Worm (Caenorhabditis elegans): Measurements from ENCODE around the gene nspg-12.

Gene nspg-12

DNA sequence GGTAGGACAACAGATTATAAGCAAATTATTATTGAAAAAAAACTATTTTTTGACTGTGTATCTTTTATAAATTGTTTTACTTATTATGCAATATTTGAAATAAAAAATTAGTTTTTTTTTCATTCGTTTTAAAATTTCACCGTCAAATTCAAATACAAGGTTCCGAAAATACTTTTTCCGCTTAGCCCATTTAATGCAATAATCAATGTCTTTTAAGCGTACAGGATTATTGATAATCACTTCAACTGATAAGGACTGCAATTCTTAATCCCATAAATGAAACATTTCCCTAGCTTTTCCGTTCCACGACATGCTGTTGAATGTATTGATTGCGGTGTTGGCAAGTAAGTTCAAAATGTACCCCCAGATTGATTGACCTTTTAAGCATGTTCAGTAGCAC, at the start of gene nspg-12:
Gene nspg-12, plus strand, starts transcription at position 301 of the 400 bp plus-strand sequence.
- TF ChIP-seq unc-62 (GFP tag; optimal IDR thresholded peaks at IDR 0.05), result no peak

DNA sequence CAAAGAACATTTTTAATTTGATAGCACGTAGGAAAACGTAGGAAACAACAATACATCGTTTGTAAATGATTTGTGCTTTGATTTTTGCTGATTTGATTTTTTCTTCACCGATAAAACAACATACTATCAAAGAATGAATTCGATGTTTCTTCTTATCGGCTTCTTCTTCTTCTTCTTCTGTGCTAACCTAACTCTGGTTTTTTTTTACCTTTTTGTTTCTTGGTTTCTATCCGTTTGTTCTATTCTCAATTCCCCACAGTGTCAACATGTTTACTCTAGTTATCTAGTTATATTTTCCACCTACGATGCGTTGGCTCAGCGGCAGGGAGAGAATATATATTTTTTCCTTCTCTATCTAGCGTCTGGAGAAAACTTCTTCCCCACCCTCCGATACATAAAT, 49.3 kb upstream of the nspg-12 start:
- no peak for TF ChIP-seq unc-62 (GFP tag; optimal IDR thresholded peaks at IDR 0.05)

DNA sequence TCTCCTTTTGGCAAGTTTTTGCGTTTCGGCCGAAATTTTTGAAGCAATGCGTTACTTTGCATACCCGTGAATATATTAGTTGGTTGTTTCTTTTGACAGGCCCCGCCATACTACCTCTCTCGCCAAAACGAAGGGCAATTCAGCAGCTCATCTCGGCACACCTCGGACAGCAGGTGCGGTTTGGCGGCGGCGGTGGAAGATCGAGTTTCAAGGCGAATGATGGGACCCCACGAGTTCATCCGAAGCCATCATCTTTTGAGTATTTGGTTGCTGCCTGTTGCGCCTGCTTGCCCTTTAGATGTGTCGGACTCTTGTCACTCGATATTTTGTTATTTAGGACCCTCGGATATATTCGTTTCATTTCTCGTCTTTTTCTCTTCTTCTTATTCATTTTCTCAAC, 48.8 kb upstream of the nspg-12 start:
- TF ChIP-seq unc-62 (GFP tag; optimal IDR thresholded peaks at IDR 0.05), result no peak

DNA sequence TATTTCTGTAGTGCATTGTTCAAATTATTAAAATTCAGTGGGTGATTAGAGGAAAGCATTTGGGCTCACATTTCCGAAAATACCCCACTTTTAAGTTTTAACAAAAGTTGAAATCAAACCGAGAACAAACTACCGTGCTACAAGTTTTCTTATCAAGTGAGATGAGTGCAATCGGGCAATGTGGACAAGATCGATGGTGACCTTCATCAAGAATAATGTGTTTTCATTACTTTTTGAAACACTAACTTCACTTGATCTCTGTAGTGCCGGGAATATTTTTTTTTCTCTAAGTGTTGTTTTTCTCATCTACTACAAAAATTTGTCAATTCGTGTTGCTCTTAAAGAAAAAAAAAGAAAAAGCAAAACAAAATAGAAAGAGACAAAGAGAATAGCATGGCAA, 48.3 kb upstream of the nspg-12 start:
- no peak for TF ChIP-seq unc-62 (GFP tag; optimal IDR thresholded peaks at IDR 0.05)

DNA sequence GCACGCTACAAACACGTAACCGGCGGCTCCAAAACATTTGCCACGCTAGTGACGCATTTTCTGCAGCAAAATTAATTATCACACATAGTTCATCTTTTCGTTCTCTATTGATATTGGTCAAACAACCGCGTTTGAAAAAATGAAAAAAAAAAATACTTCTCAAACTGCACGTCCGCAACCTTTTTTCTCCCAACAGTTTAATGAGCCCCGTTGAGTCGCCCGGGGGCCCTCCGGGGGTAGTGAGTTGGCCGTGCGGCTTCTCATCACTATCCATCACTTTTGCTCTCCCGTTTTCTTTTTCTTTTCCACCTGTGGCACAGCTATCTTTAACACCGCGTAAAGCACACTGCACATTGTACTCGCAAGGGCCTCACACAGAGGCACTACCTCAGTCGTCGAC, 47.7 kb upstream of the nspg-12 start:
- no peak for TF ChIP-seq unc-62 (GFP tag; optimal IDR thresholded peaks at IDR 0.05)

DNA sequence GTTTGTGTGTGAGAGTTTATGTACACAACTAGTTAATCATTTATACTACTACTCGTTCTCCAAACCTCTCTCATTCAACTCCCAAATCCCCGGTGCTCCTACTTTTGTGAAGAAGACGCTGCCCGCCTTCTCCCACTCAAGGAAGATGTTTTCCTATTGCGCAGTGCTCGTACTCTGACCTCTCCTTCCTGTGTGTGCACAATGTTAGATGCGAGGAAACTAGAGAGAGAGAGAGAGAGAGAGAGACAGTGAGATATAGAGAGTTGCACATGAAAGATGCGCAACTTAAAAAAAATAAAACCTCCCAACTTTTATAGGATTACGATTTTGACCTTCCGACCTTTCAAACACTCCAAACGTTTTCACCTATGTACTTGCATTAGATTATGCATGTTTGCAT, 46.6 kb upstream of the nspg-12 start:
- no peak for TF ChIP-seq unc-62 (GFP tag; optimal IDR thresholded peaks at IDR 0.05)

DNA sequence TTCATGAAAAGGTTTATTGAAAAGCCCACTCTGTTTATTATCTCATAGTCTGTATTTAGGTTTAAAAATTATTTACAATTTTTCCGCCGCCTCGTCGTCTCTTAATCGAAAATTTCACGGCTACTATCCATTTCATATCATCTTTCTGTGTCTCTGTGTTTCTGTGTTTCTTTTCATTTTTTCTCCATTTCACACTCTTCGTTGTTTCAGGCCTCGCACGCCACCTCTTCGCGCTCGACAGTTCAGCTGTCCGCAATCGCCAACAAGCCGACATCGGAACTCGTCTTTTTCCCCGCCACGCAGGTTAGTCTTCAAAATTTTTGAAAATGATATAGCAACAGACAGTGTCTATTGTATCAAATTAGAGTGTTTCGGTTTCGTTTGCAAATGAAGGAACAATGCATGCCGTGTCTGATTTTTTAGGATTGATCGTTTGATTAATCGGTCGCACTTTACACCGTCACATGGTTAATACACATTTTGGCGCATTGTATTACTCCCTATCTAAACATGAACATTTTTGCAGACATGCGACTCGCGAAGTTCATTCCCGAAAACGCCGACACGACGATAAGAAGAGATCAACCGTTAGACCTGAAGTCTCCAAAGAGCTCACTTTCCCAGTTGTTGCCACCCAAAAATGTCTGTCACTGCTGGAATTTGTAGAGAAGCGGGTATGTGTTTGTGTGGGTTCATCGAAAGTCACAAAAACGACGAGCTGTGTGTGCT, 46.0 kb upstream of the nspg-12 start:
- no peak for TF ChIP-seq unc-62 (GFP tag; optimal IDR thresholded peaks at IDR 0.05)

DNA sequence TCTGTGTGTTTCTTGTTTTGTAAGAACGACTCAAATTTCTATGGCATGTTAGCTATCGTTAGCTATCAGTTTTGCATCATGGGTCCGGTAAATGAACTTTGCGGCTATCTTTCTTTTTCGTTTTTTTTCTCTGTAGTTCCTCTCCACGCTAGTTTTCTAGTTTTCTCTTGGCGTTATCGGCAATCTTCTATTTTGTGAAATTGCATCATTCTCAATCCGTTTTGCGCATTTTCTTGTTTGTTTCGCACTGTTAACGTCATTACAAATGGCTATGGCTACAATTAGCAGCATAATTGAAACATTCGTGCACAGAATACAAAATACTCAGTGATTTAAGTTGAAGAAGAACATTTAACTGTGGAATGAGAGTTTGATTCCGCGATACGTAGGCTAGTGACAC, 44.1 kb upstream of the nspg-12 start:
- no peak for TF ChIP-seq unc-62 (GFP tag; optimal IDR thresholded peaks at IDR 0.05)

DNA sequence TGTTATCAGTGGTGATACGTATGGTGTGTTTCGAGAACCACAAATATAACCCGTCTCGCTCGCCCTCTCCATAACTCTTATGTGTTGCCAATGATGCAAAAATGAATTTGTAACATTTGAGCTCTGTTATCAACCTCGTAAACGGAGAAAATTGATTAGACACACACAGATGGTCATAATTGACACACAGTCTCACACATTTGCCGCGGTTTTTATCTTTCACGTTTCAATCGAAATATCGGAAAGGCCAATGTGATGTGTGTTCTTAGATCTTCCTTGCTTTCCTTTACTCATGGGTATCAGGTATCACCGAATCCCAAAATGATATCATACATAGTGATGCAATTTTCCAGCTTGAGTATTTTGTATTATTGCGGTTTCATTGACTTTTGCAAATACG, 43.5 kb upstream of the nspg-12 start:
- TF ChIP-seq unc-62 (GFP tag; optimal IDR thresholded peaks at IDR 0.05), result no peak

DNA sequence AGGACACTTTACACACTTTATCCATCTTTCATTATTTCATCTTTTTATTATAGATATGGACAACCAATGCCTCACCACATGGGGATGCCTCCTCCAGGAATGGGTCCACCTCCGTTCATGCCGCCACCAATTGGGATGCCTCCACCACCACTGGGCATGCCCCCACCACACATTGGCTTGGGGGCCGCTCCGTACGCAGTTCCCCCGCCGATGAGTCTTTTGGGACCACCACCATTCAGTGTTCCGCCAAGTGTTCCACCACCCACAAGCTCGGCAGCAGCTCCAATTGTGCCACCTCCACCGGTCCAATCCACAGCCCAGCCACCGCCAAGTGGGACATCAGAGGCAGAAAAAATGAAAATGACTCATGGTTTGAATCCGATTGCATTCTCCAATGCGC, 42.3 kb upstream of the nspg-12 start:
- TF ChIP-seq unc-62 (GFP tag; optimal IDR thresholded peaks at IDR 0.05), result no peak

DNA sequence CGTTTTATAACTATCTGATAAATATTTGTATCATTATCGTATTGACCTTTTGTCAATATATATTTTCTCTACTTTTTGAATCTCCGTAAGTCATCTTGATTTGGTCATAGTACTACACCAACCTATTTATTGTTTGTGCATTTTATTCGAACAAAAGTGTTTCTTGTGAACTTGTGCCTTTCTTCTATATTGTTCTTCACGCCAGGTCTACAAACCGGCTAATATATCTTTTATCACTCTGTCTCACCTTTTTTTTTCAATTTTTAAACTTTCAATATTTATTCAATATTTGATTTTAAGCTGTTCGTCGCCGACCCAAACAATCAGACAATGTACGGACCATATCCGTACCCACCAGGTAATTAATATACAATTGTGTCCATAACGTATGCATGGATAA, 41.0 kb upstream of the nspg-12 start, which contains the start of gene hrpa-2:
Gene hrpa-2, plus strand, starts transcription at position 301 of the 400 bp plus-strand sequence.
- no peak for TF ChIP-seq unc-62 (GFP tag; optimal IDR thresholded peaks at IDR 0.05)

DNA sequence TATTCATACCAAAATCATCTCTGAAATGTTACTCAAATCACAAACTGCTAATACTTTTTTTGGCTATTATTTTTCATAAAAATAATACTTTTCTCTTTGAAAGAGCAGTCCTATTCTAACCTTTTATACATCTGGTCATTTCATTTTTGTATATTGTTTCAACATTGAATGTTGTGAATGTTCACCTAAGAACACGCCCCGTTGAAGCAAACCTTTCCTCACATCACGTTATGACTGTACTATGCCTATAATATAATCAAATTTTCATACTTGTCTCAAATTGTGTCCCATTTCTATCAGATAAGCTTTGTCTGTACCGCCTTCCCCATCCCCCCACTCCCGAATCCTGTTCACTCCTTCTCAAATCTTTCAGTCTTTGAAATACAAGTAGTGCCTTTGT, 38.8 kb upstream of the nspg-12 start:
- no peak for TF ChIP-seq unc-62 (GFP tag; optimal IDR thresholded peaks at IDR 0.05)

DNA sequence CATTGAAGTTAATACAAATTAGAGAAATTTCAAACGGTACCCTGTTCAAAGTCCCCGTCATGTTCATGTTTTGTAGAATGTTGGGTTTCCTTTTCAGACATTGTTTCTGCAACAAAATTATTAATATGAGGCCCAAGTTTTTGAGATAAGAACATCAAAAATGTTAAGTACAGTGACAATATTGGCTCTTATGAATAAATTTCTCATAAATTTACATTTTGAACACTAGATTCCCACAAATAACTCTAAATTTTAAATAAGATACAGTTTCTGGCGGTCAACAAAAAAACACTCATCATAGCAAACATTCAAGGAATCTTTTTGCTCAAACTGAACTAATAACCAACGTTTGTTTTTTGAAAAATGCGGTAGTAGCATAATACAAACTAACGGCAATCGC, 30.8 kb upstream of the nspg-12 start, which contains the start of gene H28G03.3:
Gene H28G03.3, minus strand, starts transcription at position 101 of the 400 bp plus-strand sequence.
- TF ChIP-seq unc-62 (GFP tag; optimal IDR thresholded peaks at IDR 0.05), result no peak

DNA sequence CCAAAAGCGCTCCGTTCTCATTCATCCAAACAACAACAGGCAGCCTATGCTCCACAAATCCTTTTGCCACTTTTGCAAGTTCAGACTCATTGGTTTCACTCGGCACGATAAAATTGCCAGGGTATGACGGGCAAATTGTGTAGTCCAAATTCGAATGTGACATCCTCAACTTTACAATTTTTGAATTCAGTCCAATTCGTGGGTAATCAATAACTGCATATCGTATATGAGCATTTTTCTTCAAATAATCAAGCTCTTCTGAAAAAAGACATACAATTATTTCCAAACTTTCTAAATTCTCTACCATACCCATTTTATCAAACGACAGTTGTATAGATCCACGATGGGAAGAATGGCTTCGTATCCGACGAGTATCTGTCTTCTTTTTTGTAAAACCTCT, 18.9 kb upstream of the nspg-12 start:
- no peak for TF ChIP-seq unc-62 (GFP tag; optimal IDR thresholded peaks at IDR 0.05)

DNA sequence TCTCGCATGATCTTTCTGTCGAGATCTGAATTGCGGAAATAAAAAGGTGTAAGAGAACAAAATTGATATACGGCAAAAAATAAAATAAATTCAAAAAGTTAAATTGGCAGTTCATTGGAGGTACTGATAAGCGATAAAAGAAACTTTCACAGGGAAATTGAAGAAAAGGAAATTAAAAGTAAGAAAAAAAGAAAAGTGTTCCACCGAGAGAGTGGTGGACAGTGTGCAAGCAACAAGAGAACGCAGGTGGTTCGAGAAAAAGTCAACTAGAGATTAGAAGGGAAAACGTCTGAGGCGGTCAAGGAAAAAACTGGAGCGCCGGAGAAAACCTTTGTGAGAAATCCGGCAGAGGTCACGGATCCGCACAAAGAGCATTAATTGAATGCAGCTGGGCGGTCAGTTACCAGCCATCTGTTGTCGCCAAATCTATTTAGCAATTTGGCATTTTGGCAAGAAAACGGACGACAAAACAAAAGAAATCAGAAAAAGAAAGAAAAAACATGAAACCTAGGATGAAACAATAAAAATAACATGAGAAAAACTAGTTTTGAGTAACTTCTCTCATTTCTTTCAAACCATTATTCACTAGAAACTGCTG, 13.6 kb upstream of the nspg-12 start, which contains the start of gene mtm-5:
Gene mtm-5, minus strand, starts transcription at position 27 of the 598 bp plus-strand sequence.
- TF ChIP-seq unc-62 (GFP tag; optimal IDR thresholded peaks at IDR 0.05), result no peak

DNA sequence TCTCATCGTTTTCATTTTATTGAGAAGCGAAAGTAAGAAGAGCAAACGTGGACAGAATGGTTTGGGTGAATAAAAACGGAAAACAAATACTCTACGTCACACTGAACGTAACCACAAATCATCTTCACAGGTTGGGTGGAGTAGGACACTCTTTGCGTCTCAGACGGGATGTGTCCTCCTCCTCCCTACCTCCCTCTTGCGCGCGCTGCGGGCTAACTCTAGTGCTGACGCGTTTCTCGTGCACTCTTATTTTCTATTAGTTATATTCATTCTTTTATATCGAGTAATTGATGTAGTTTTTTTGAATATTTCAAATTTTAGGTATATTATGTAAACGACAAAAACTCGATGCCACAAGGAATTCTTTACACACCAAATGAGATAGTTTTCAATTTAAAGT, 13.1 kb upstream of the nspg-12 start, which contains the start of gene Y34B4A.7:
Gene Y34B4A.7, plus strand, starts transcription at position 297 of the 400 bp plus-strand sequence.
- no peak for TF ChIP-seq unc-62 (GFP tag; optimal IDR thresholded peaks at IDR 0.05)

DNA sequence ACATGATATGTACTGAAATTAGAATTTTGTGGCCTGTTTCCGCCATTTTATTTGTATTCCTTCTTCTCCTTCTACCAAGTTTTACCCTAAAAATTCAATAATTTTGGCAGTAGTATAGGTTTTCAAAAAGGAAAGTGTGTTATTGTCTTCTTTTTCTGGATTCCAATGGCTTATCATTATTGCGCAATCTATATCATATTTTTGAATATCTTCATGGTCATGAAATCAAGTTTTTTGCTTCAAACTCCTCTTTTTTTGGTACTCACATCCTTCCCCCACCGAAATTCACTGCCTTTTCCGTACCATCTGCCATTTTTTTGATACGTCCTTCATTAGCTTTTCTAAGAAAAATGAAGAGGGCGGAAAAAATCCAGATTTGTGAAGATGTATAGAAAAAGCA, 8.3 kb upstream of the nspg-12 start:
- TF ChIP-seq unc-62 (GFP tag; optimal IDR thresholded peaks at IDR 0.05), result no peak
